Fruit fly (Drosophila melanogaster) Kc167 (cell line): ENCODE data around the gene CG10864.

Experiments used
- Sin3A ChIP-seq: fragments of >200 bp; optimal IDR thresholded peaks from 2 replicates; lab custom pipeline; 2018; ENCODE audit warnings: missing external identifiers
- psq ChIP-seq: fragments of >200 bp; optimal IDR thresholded peaks from 2 replicates; lab custom pipeline; 2017; ENCODE audit warnings: missing external identifiers

dm6 chr3R:18447146-18447773, 35.8 kb upstream of the CG10864 start:
- TF ChIP-seq Sin3A (lab: Kevin White, UChicago) (no peak), psq (lab: Kevin White, UChicago) (no peak)
